Fruit fly (Drosophila melanogaster) whole organism, embryonic: ENCODE results near the gene CG6340.

Experiments used
- Bdp1 ChIP-seq: fragments of 200-800 bp; sonication (Bioruptor generic); optimal IDR thresholded peaks from 3 replicates; lab custom pipeline; 2016; ENCODE audit warnings: missing biosample characterization, missing genetic modification characterization
- CG10366 ChIP-seq: fragments of 200-800 bp; sonication (Bioruptor generic); IDR thresholded peaks from 2 replicates; pipeline ENCODE4 v1.3.6; 2022; ENCODE audit warnings: missing biosample characterization, missing genetic modification characterization
- CG10462 ChIP-seq: fragments of 200-800 bp; sonication (Bioruptor generic); optimal IDR thresholded peaks from 2 replicates; lab custom pipeline; 2016; ENCODE audit warnings: missing biosample characterization, missing genetic modification characterization
- CG11247 ChIP-seq: fragments of 200-800 bp; sonication (Bioruptor generic); IDR thresholded peaks from 2 replicates; pipeline ENCODE4 v1.3.6; 2022; ENCODE audit warnings: missing biosample characterization, missing genetic modification characterization
- CG14860 ChIP-seq: fragments of 200-800 bp; sonication (Bioruptor generic); IDR thresholded peaks from 3 replicates; pipeline ENCODE4 v1.3.6; 2022; ENCODE audit warnings: missing biosample characterization, missing genetic modification characterization; ENCODE audit not compliant: partially characterized antibody
- CG1529 ChIP-seq: fragments of 200-800 bp; sonication (Bioruptor generic); optimal IDR thresholded peaks from 3 replicates; lab custom pipeline; 2018; ENCODE audit warnings: missing biosample characterization, missing genetic modification characterization
- CG17612 ChIP-seq: fragments of 200-800 bp; sonication (Bioruptor generic); IDR thresholded peaks from 2 replicates; pipeline ENCODE4 v1.3.6; 2022; ENCODE audit warnings: missing biosample characterization, missing genetic modification characterization
- CG17829 ChIP-seq: fragments of 200-800 bp; optimal IDR thresholded peaks from 2 replicates; lab custom pipeline; 2019; ENCODE audit warnings: missing biosample characterization, mild to moderate bottlenecking, missing genetic modification characterization, moderate library complexity
- CG31388 ChIP-seq: fragments of 200-800 bp; sonication (Bioruptor generic); optimal IDR thresholded peaks from 2 replicates; lab custom pipeline; 2016; ENCODE audit warnings: missing biosample characterization, missing genetic modification characterization
- CG4404 ChIP-seq: fragments of 200-800 bp; sonication (Bioruptor generic); IDR thresholded peaks from 2 replicates; pipeline ENCODE4 v1.3.6; 2022; ENCODE audit warnings: missing biosample characterization, missing genetic modification characterization
- CG4854 ChIP-seq: fragments of 200-800 bp; sonication (Bioruptor generic); optimal IDR thresholded peaks from 2 replicates; lab custom pipeline; 2016; ENCODE audit warnings: missing biosample characterization, missing genetic modification characterization, inconsistent platforms
- CG6272 ChIP-seq: fragments of 200-800 bp; sonication (Bioruptor generic); IDR thresholded peaks from 2 replicates; pipeline ENCODE4 v1.3.6; 2022; ENCODE audit warnings: missing biosample characterization, missing genetic modification characterization
- CG6765 ChIP-seq: fragments of 200-800 bp; sonication (Bioruptor generic); optimal IDR thresholded peaks from 3 replicates; lab custom pipeline; 2017; ENCODE audit warnings: missing biosample characterization, mild to moderate bottlenecking, missing genetic modification characterization
- CG7271 ChIP-seq: fragments of 200-800 bp; sonication (Bioruptor generic); optimal IDR thresholded peaks from 2 replicates; lab custom pipeline; 2018; ENCODE audit warnings: missing biosample characterization, mild to moderate bottlenecking, missing genetic modification characterization, moderate library complexity
- CG7357 ChIP-seq: fragments of 200-800 bp; sonication (Bioruptor generic); IDR thresholded peaks from 3 replicates; pipeline ENCODE4 v1.3.6; 2022; ENCODE audit warnings: missing biosample characterization, missing genetic modification characterization
- CG7556 ChIP-seq: fragments of 200-800 bp; sonication (Bioruptor generic); optimal IDR thresholded peaks from 2 replicates; lab custom pipeline; 2017; ENCODE audit warnings: missing biosample characterization, mild to moderate bottlenecking, missing genetic modification characterization
- CG9817 ChIP-seq: fragments of 200-800 bp; sonication (Bioruptor generic); optimal IDR thresholded peaks from 2 replicates; lab custom pipeline; 2018; ENCODE audit warnings: missing biosample characterization, mild to moderate bottlenecking, missing genetic modification characterization, moderate library complexity
- CG9876 ChIP-seq: fragments of 200-800 bp; sonication (Bioruptor generic); optimal IDR thresholded peaks from 2 replicates; lab custom pipeline; 2016; ENCODE audit warnings: missing biosample characterization, missing genetic modification characterization
- CTCF ChIP-seq: fragments of 200-800 bp; sonication (Bioruptor generic); optimal IDR thresholded peaks from 2 replicates; lab custom pipeline; 2017; ENCODE audit warnings: missing biosample characterization, mild to moderate bottlenecking, missing genetic modification characterization, moderate library complexity
- CrebB ChIP-seq: fragments of 200-800 bp; sonication (Bioruptor generic); optimal IDR thresholded peaks from 3 replicates; lab custom pipeline; 2018; ENCODE audit warnings: missing biosample characterization, mild to moderate bottlenecking, missing genetic modification characterization
- Dbx ChIP-seq: fragments of 200-800 bp; sonication (Bioruptor generic); IDR thresholded peaks from 3 replicates; pipeline ENCODE4 v1.3.6; 2022; ENCODE audit warnings: missing biosample characterization, missing genetic modification characterization
- Dip2 ChIP-seq: fragments of 200-800 bp; sonication (Bioruptor generic); IDR thresholded peaks from 2 replicates; pipeline ENCODE4 v1.3.6; 2022; ENCODE audit warnings: missing biosample characterization, missing genetic modification characterization
- Dip3 ChIP-seq: fragments of 200-800 bp; sonication (Bioruptor generic); optimal IDR thresholded peaks from 3 replicates; lab custom pipeline; 2016; ENCODE audit warnings: missing biosample characterization, missing genetic modification characterization
- Dp ChIP-seq: fragments of 200-800 bp; sonication (Bioruptor generic); optimal IDR thresholded peaks from 2 replicates; lab custom pipeline; 2018; ENCODE audit warnings: missing biosample characterization, mild to moderate bottlenecking, missing genetic modification characterization, moderate library complexity
- Drgx ChIP-seq: fragments of 200-800 bp; sonication (Bioruptor generic); IDR thresholded peaks from 2 replicates; pipeline ENCODE4 v1.3.6; 2022; ENCODE audit warnings: missing biosample characterization, missing genetic modification characterization
- E2f2 ChIP-seq: fragments of 200-800 bp; sonication (Bioruptor generic); IDR thresholded peaks from 2 replicates; pipeline ENCODE4 v1.3.6; 2022; ENCODE audit warnings: missing biosample characterization, missing genetic modification characterization
- ERR ChIP-seq: fragments of 200-800 bp; sonication (Bioruptor generic); optimal IDR thresholded peaks from 2 replicates; lab custom pipeline; 2016; ENCODE audit warnings: missing biosample characterization, missing genetic modification characterization
- Eip74EF ChIP-seq, 2 experiments: fragments of 200-800 bp in 1 of 2; fragments of >200 bp in 1 of 2; sonication (Bioruptor generic) in 1 of 2; optimal IDR thresholded peaks; 2 replicates each; lab custom pipeline; 2017 to 2019; ENCODE audit warnings: missing biosample characterization in 2 of 2, missing genetic modification characterization in 2 of 2, mild to moderate bottlenecking in 1 of 2, moderate library complexity in 1 of 2
- Fer1 ChIP-seq: fragments of 200-800 bp; sonication (Bioruptor generic); optimal IDR thresholded peaks from 2 replicates; lab custom pipeline; 2017; ENCODE audit warnings: missing biosample characterization, mild to moderate bottlenecking, missing genetic modification characterization
- Gug ChIP-seq: fragments of 200-800 bp; sonication (Bioruptor generic); IDR thresholded peaks from 4 replicates; pipeline ENCODE4 v1.3.6; 2022; ENCODE audit warnings: missing biosample characterization, missing genetic modification characterization
- Myb ChIP-seq: fragments of 200-800 bp; sonication (Bioruptor generic); optimal IDR thresholded peaks from 2 replicates; lab custom pipeline; 2016; ENCODE audit warnings: missing biosample characterization, missing genetic modification characterization
- NC2α ChIP-seq: fragments of 200-800 bp; sonication (Bioruptor generic); optimal IDR thresholded peaks from 2 replicates; lab custom pipeline; 2016; ENCODE audit warnings: missing biosample characterization, missing genetic modification characterization
- Poxn ChIP-seq: fragments of 200-800 bp; sonication (Bioruptor generic); IDR thresholded peaks from 2 replicates; pipeline ENCODE4 v1.3.6; 2022; ENCODE audit warnings: missing biosample characterization, missing genetic modification characterization
- Scr ChIP-seq: fragments of 200-800 bp; sonication (Bioruptor generic); IDR thresholded peaks from 2 replicates; pipeline ENCODE4 v1.3.6; 2022; ENCODE audit warnings: missing biosample characterization, missing genetic modification characterization; ENCODE audit not compliant: partially characterized antibody
- Sin3A ChIP-seq: fragments of >200 bp; optimal IDR thresholded peaks from 2 replicates; lab custom pipeline; 2018
- Sry-β ChIP-seq: fragments of 200-800 bp; sonication (Bioruptor generic); optimal IDR thresholded peaks from 2 replicates; lab custom pipeline; 2018; ENCODE audit warnings: missing biosample characterization, mild to moderate bottlenecking, missing genetic modification characterization, moderate library complexity
- TFAM ChIP-seq: fragments of 200-800 bp; sonication (Bioruptor generic); optimal IDR thresholded peaks from 2 replicates; lab custom pipeline; 2017; ENCODE audit warnings: missing biosample characterization, missing genetic modification characterization, inconsistent platforms
- YL-1 ChIP-seq: fragments of 200-800 bp; sonication (Bioruptor generic); optimal IDR thresholded peaks from 3 replicates; lab custom pipeline; 2017; ENCODE audit warnings: missing biosample characterization, mild to moderate bottlenecking, missing genetic modification characterization
- az2 ChIP-seq: fragments of 200-800 bp; sonication (Bioruptor generic); optimal IDR thresholded peaks from 3 replicates; lab custom pipeline; 2016; ENCODE audit warnings: missing biosample characterization, missing genetic modification characterization
- chn ChIP-seq: fragments of 200-800 bp; sonication (Bioruptor generic); optimal IDR thresholded peaks from 2 replicates; lab custom pipeline; 2016; ENCODE audit warnings: missing biosample characterization, missing genetic modification characterization
- dati ChIP-seq: fragments of 200-800 bp; sonication (Bioruptor generic); IDR thresholded peaks from 2 replicates; pipeline ENCODE4 v1.3.6; 2022; ENCODE audit warnings: missing biosample characterization, missing genetic modification characterization
- gcm2 ChIP-seq: fragments of 200-800 bp; sonication (Bioruptor generic); optimal IDR thresholded peaks from 2 replicates; lab custom pipeline; 2016; ENCODE audit warnings: missing biosample characterization, missing genetic modification characterization
- h ChIP-seq: fragments of >200 bp; optimal IDR thresholded peaks from 2 replicates; lab custom pipeline; 2017
- jing ChIP-seq: fragments of 200-800 bp; sonication (Bioruptor generic); optimal IDR thresholded peaks from 2 replicates; lab custom pipeline; 2018; ENCODE audit warnings: missing biosample characterization, mild to moderate bottlenecking, missing genetic modification characterization
- jumu ChIP-seq: fragments of 200-800 bp; sonication (Bioruptor generic); optimal IDR thresholded peaks from 3 replicates; lab custom pipeline; 2016; ENCODE audit warnings: missing biosample characterization, missing genetic modification characterization
- lbe ChIP-seq: fragments of 200-800 bp; sonication (Bioruptor generic); optimal IDR thresholded peaks from 2 replicates; lab custom pipeline; 2016; ENCODE audit warnings: missing biosample characterization, mild to moderate bottlenecking, missing genetic modification characterization
- nom ChIP-seq: fragments of 200-800 bp; sonication (Bioruptor generic); optimal IDR thresholded peaks from 2 replicates; lab custom pipeline; 2017; ENCODE audit warnings: missing biosample characterization, missing genetic modification characterization, mild to moderate bottlenecking, moderate library complexity, missing genetic modification reagents
- peb ChIP-seq: fragments of 200-800 bp; sonication (Bioruptor generic); IDR thresholded peaks from 2 replicates; pipeline ENCODE4 v1.3.6; 2022; ENCODE audit warnings: missing biosample characterization, missing genetic modification characterization
- pros ChIP-seq: fragments of 200-800 bp; sonication (Bioruptor generic); optimal IDR thresholded peaks from 3 replicates; lab custom pipeline; 2019; ENCODE audit warnings: missing biosample characterization, mild to moderate bottlenecking, missing genetic modification characterization, moderate library complexity
- psq ChIP-seq: fragments of 200-800 bp; sonication (Bioruptor generic); optimal IDR thresholded peaks from 2 replicates; lab custom pipeline; 2017; ENCODE audit warnings: missing biosample characterization, missing genetic modification characterization
- seq ChIP-seq: fragments of 200-800 bp; sonication (Bioruptor generic); IDR thresholded peaks from 2 replicates; pipeline ENCODE4 v1.3.6; 2022; ENCODE audit warnings: missing biosample characterization, missing genetic modification characterization
- tap ChIP-seq: fragments of 200-800 bp; optimal IDR thresholded peaks from 3 replicates; lab custom pipeline; 2019; ENCODE audit warnings: missing biosample characterization, mild to moderate bottlenecking, missing genetic modification characterization, moderate library complexity
- vnd ChIP-seq: fragments of 200-800 bp; sonication (Bioruptor generic); IDR thresholded peaks from 3 replicates; pipeline ENCODE4 v1.3.6; 2022; ENCODE audit warnings: missing biosample characterization, missing genetic modification characterization; ENCODE audit not compliant: partially characterized antibody
- zen ChIP-seq: fragments of 200-800 bp; sonication (Bioruptor generic); optimal IDR thresholded peaks from 3 replicates; lab custom pipeline; 2018; ENCODE audit warnings: missing biosample characterization, mild to moderate bottlenecking, missing genetic modification characterization, moderate library complexity

Gene CG6340

DNA sequence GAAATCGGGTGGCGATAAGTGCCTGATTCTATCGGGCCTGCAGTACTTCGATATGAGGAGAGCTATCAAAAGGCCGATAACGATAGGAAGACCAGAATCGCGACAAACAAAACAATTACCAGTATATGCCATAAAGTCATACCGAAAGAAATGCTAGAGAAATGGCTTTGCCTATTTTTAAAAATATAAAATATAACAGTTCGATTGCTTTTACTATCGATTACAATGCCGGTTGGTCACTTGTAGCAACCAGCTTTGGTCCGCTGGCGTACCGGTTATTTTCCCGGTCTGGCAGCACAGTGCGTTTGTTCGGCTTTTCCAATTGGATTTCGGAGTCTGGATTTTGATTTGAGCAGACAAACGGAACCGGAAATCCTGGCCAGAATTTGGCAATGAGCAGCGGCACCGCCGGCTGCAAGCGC is 19.7 kb upstream of the CG6340 start, which contains the start of the genes shtd, CG6294 and CG6299 (continued):
- peak; percentile 99 for TF ChIP-seq CG14860 (GFP tag; lab: Robert Waterston, UW)
- TF ChIP-seq seq (GFP tag; lab: Robert Waterston, UW) = no peak
- TF ChIP-seq peb (GFP tag; lab: Robert Waterston, UW) = no peak
- TF ChIP-seq pros (GFP tag; lab: Kevin White, UChicago) = no peak
- TF ChIP-seq TFAM (GFP tag; lab: Kevin White, UChicago) = no peak
- TF ChIP-seq CrebB = peak; percentile 26
- TF ChIP-seq CG4854 = no peak
- TF ChIP-seq psq = no peak
- TF ChIP-seq jumu (GFP tag; lab: Kevin White, UChicago) = no peak
- no peak for TF ChIP-seq tap (tag; lab: Kevin White, UChicago)
- TF ChIP-seq CG7271 = no peak
- peak; percentile 92 for TF ChIP-seq Scr (GFP tag; lab: Robert Waterston, UW)
- TF ChIP-seq Dp (GFP tag; lab: Kevin White, UChicago) = peak; percentile 77
- TF ChIP-seq h (lab: Kevin White, UChicago) = no peak
- no peak for TF ChIP-seq dati (GFP tag; lab: Robert Waterston, UW)
- no peak for TF ChIP-seq jing
- TF ChIP-seq Drgx (GFP tag; lab: Robert Waterston, UW) = no peak
- peak; percentile 67 for TF ChIP-seq YL-1 (GFP tag; lab: Kevin White, UChicago)
- no peak for TF ChIP-seq Fer1 (GFP tag; lab: Kevin White, UChicago)
- TF ChIP-seq CG7556 (GFP tag; lab: Kevin White, UChicago) = no peak
- TF ChIP-seq Eip74EF (GFP tag; optimal IDR thresholded peaks at IDR 0.05; lab: Kevin White, UChicago) = no peak
- TF ChIP-seq Myb (GFP tag; lab: Kevin White, UChicago) = peak; percentile 76
- TF ChIP-seq CG9817 = peak; percentile 8
- no peak for TF ChIP-seq CG6272
- 0 out of 3 replicates have a peak, but pooled peaks have one; percentile 13 for TF ChIP-seq Dbx (GFP tag; lab: Robert Waterston, UW)
- TF ChIP-seq CG10366 = no peak
- no peak for TF ChIP-seq CG7357 (GFP tag; lab: Robert Waterston, UW)
- TF ChIP-seq CG10462 (GFP tag; lab: Kevin White, UChicago) = no peak
- TF ChIP-seq E2f2 (GFP tag; lab: Robert Waterston, UW) = peak; percentile 83
- TF ChIP-seq CTCF = no peak
- peak; percentile 98 for TF ChIP-seq vnd (GFP tag; lab: Robert Waterston, UW)
- no peak for TF ChIP-seq CG17612 (GFP tag; lab: Robert Waterston, UW)
- peak; percentile 8 for TF ChIP-seq Dip3 (GFP tag; lab: Kevin White, UChicago)
- no peak for TF ChIP-seq CG4404 (GFP tag; lab: Robert Waterston, UW)
- TF ChIP-seq Bdp1 (GFP tag; lab: Kevin White, UChicago) = peak; percentile 21
- TF ChIP-seq az2 (GFP tag; lab: Kevin White, UChicago) = no peak
- no peak for TF ChIP-seq NC2α
- TF ChIP-seq gcm2 (GFP tag; lab: Kevin White, UChicago) = no peak
- no peak for TF ChIP-seq CG9876 (GFP tag; lab: Kevin White, UChicago)
- TF ChIP-seq Sry-β = no peak
- TF ChIP-seq ERR (GFP tag; lab: Kevin White, UChicago) = no peak
- TF ChIP-seq CG31388 (GFP tag; lab: Kevin White, UChicago) = no peak
- TF ChIP-seq Dip2 = no peak
- TF ChIP-seq zen = peak; percentile 16
- no peak for TF ChIP-seq Poxn (GFP tag; lab: Robert Waterston, UW)
- TF ChIP-seq CG17829 (tag; lab: Kevin White, UChicago) = peak; percentile 48
- no peak for TF ChIP-seq CG6765
- TF ChIP-seq Gug (GFP tag; lab: Robert Waterston, UW) = no peak; the same call in 3 of the 4 replicates
- peak; percentile 84 for TF ChIP-seq Sin3A (lab: Kevin White, UChicago)
- TF ChIP-seq CG11247 (GFP tag; lab: Robert Waterston, UW) = no peak
- TF ChIP-seq lbe (GFP tag; lab: Kevin White, UChicago) = no peak
- TF ChIP-seq CG1529 (GFP tag; lab: Kevin White, UChicago) = no peak
- TF ChIP-seq nom = no peak
- TF ChIP-seq chn = no peak
